Worm (Caenorhabditis elegans) whole organism, mixed stage, embryonic: ENCODE measurements around the gene W02G9.3.

Experiments used
- ces-1 ChIP-seq: fragments of 150-350 bp; optimal IDR thresholded peaks from 2 replicates; lab custom pipeline; 2014; ENCODE audit warnings: missing biosample characterization, missing genetic modification reagents, missing genetic modification characterization
- cnd-1 ChIP-seq: fragments of 200-800 bp; sonication (Bioruptor generic); optimal IDR thresholded peaks from 2 replicates; lab custom pipeline; 2018; ENCODE audit warnings: mild to moderate bottlenecking, missing genetic modification characterization, missing compliant biosample characterization
- drap-1 ChIP-seq: fragments of 200-800 bp; sonication (Bioruptor generic); optimal IDR thresholded peaks from 3 replicates; lab custom pipeline; 2018; ENCODE audit warnings: mild to moderate bottlenecking, missing genetic modification characterization, missing compliant biosample characterization
- elt-1 ChIP-seq: sonication (generic microtip); optimal IDR thresholded peaks from 2 replicates; lab custom pipeline; 2017; ENCODE audit warnings: missing genetic modification characterization, mild to moderate bottlenecking, missing compliant biosample characterization, antibody characterized with exemption, moderate library complexity, borderline replicate concordance; ENCODE audit not compliant: insufficient read depth
- elt-3 ChIP-seq: fragments of 150-350 bp; optimal IDR thresholded peaks from 2 replicates; lab custom pipeline; 2014; ENCODE audit warnings: missing biosample characterization, missing genetic modification characterization
- snpc-4 ChIP-seq: fragments of 150-350 bp; optimal IDR thresholded peaks from 2 replicates; lab custom pipeline; 2014; ENCODE audit warnings: missing biosample characterization, missing genetic modification characterization
- unc-39 ChIP-seq: fragments of 150-350 bp; optimal IDR thresholded peaks from 2 replicates; lab custom pipeline; 2014; ENCODE audit warnings: missing biosample characterization, missing genetic modification characterization

DNA sequence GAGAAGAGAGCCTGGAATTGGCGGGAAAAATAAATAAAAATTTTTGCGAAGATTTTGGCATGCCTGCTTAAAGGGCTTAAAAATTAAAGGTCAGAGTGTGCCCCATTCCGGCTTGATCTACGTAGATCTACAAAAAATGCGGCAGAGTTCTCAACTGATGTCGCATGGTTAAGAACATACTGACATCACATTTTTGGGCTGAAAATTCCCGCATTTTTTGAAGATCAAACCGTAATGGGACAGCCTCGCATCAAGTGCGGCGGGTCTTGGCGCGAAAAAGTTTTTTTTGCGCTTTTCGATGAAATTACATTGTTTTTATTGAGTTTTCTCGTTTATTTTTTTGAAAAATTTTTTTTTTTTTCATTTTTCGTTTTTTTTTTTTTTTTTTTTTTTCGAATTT, 18.2 kb downstream of the W02G9.3 start:
- TF ChIP-seq elt-1 (tag; lab: Kevin White, UChicago) (no peak), unc-39 (tag; lab: Kevin White, UChicago) (no peak), elt-3 (no peak), drap-1 (GFP tag; lab: Kevin White, UChicago) (no peak), ces-1 (GFP tag; lab: Kevin White, UChicago) (no peak), cnd-1 (no peak), snpc-4 (tag; lab: Kevin White, UChicago) (no peak)
